Fruit fly (Drosophila melanogaster): ENCODE measurements around the gene RpL7.

dm6 chr2L:10221387-10221705 lies 20.5 kb downstream of the RpL7 start:
- TF ChIP-seq CTCF (optimal IDR thresholded peaks at IDR 0.05) = no peak
- TF ChIP-seq CG8478 (optimal IDR thresholded peaks at IDR 0.05) = no peak
